Worm (Caenorhabditis elegans): ENCODE data around the gene F38A1.13.

Gene F38A1.13

DNA sequence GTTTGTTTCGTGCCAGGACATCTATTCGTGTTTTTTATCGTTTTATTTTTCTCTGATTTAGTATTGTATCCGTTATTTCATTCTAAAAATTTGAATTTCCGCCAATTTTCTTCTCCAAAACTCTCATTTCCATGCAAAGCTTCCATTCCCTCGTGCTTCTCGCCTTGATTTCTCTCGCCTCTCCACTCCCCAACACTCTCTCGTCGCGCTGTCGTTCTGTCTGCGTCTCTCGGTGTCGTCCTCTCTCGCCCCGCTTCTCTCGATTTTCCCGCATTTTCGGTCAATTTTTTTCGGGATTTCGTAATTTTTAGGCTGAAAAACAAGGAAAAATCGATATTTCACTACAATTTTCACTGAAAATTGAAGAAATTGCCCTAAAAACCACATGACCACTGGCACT is 9.6 kb downstream of the F38A1.13 start, which contains the start of gene C09E9.1:
Gene C09E9.1 (plus strand): TSS at position 286 of the 400 bp plus-strand sequence.
- TF ChIP-seq C34F6.9 (tag; optimal IDR thresholded peaks at IDR 0.05) (peak; percentile 86), fos-1 (tag; optimal IDR thresholded peaks at IDR 0.05) (peak; percentile 33), ama-1 (optimal IDR thresholded peaks at IDR 0.05) (no peak), lsy-2 (tag; optimal IDR thresholded peaks at IDR 0.05) (peak; percentile 39 to 81), nhr-129 (tag; optimal IDR thresholded peaks at IDR 0.05) (peak; percentile 57), ztf-4 (tag; optimal IDR thresholded peaks at IDR 0.05) (no peak), unc-62 (GFP tag; optimal IDR thresholded peaks at IDR 0.05) (no peak), elt-1 (tag; optimal IDR thresholded peaks at IDR 0.05) (no peak), zag-1 (tag; optimal IDR thresholded peaks at IDR 0.05) (no peak), aly-2 (tag; optimal IDR thresholded peaks at IDR 0.05) (no peak), nhr-25 (tag; optimal IDR thresholded peaks at IDR 0.05) (no peak), unc-55 (GFP tag; optimal IDR thresholded peaks at IDR 0.05) (peak; percentile 77), egl-27 (tag; optimal IDR thresholded peaks at IDR 0.05) (peak; percentile 13), nhr-21 (tag; optimal IDR thresholded peaks at IDR 0.05) (peak; percentile 33), nhr-6 (tag; optimal IDR thresholded peaks at IDR 0.05) (peak; percentile 19), ztf-1 (GFP tag; conservative IDR thresholded peaks at IDR 0.05) (no peak), R02D3.7 (tag; optimal IDR thresholded peaks at IDR 0.05) (no peak), unc-39 (tag; optimal IDR thresholded peaks at IDR 0.05) (no peak), mdl-1 (tag; optimal IDR thresholded peaks at IDR 0.05) (peak; percentile 90 to 99), ZK546.5 (tag; optimal IDR thresholded peaks at IDR 0.05) (no peak), nhr-23 (tag; optimal IDR thresholded peaks at IDR 0.05) (no peak), F13H6.1 (tag; optimal IDR thresholded peaks at IDR 0.05) (peak; percentile 52), lin-39 (tag; optimal IDR thresholded peaks at IDR 0.05) (no peak), ztf-11 (tag; optimal IDR thresholded peaks at IDR 0.05) (no peak), nhr-12 (tag; optimal IDR thresholded peaks at IDR 0.05) (no peak), Y55F3AM.14 (GFP tag; optimal IDR thresholded peaks at IDR 0.05) (no peak), nhr-10 (tag; optimal IDR thresholded peaks at IDR 0.05) (no peak), elt-3 (tag; optimal IDR thresholded peaks at IDR 0.05) (no peak), alr-1 (tag; optimal IDR thresholded peaks at IDR 0.05) (no peak), sem-4 (tag; optimal IDR thresholded peaks at IDR 0.05) (peak; percentile 17), nhr-77 (tag; optimal IDR thresholded peaks at IDR 0.05) (no peak), peb-1 (tag; optimal IDR thresholded peaks at IDR 0.05) (no peak), mbf-1 (tag; optimal IDR thresholded peaks at IDR 0.05) (no peak), mab-5 (tag; optimal IDR thresholded peaks at IDR 0.05) (peak; percentile 67), snpc-4 (tag; optimal IDR thresholded peaks at IDR 0.05) (no peak), ceh-82 (tag; optimal IDR thresholded peaks at IDR 0.05) (peak; percentile 48), sma-3 (GFP tag; optimal IDR thresholded peaks at IDR 0.05) (peak; percentile 42), crh-2 (tag; optimal IDR thresholded peaks at IDR 0.05) (peak; percentile 72), nhr-237 (tag; optimal IDR thresholded peaks at IDR 0.05) (no peak), skn-1 (tag; optimal IDR thresholded peaks at IDR 0.05) (no peak), lin-11 (tag; optimal IDR thresholded peaks at IDR 0.05) (peak; percentile 21), ceh-16 (tag; optimal IDR thresholded peaks at IDR 0.05) (no peak), blmp-1 (tag; optimal IDR thresholded peaks at IDR 0.05; ENCODE audit: insufficient read depth) (no peak), sma-9 (GFP tag; optimal IDR thresholded peaks at IDR 0.05) (no peak), sma-9 (tag; optimal IDR thresholded peaks at IDR 0.05) (no peak), gmeb-1 (tag; optimal IDR thresholded peaks at IDR 0.05) (peak; percentile 72), dmd-4 (tag; optimal IDR thresholded peaks at IDR 0.05) (no peak), lin-13 (GFP tag; optimal IDR thresholded peaks at IDR 0.05) (peak; percentile 71), nhr-11 (tag; optimal IDR thresholded peaks at IDR 0.05) (no peak)

Data from whole organism, L2 larva.